Worm (Caenorhabditis elegans) whole organism, late embryonic: Measurements from ENCODE around the gene oac-12.

ENCODE experiments used
- F13H6.1 ChIP-seq: sonication (generic microtip); optimal IDR thresholded peaks from 2 replicates; lab custom pipeline; 2016; ENCODE audit warnings: missing genetic modification characterization, missing compliant biosample characterization
- T23F11.4 ChIP-seq: fragments of 200-800 bp; sonication (Bioruptor generic); optimal IDR thresholded peaks from 2 replicates; lab custom pipeline; 2018; ENCODE audit warnings: mild to moderate bottlenecking, missing genetic modification characterization, missing compliant biosample characterization
- ahr-1 ChIP-seq: sonication (generic microtip); optimal IDR thresholded peaks from 2 replicates; lab custom pipeline; 2016; ENCODE audit warnings: missing genetic modification characterization, missing compliant biosample characterization
- ceh-14 ChIP-seq: sonication (generic microtip); optimal IDR thresholded peaks from 2 replicates; lab custom pipeline; 2016; ENCODE audit warnings: missing genotype, missing genetic modification characterization, missing compliant biosample characterization
- ceh-18 ChIP-seq: sonication (generic microtip); optimal IDR thresholded peaks from 2 replicates; lab custom pipeline; 2016; ENCODE audit warnings: missing genetic modification characterization, missing compliant biosample characterization
- ceh-2 ChIP-seq: sonication (generic microtip); optimal IDR thresholded peaks from 2 replicates; lab custom pipeline; 2016; ENCODE audit warnings: missing genotype, missing genetic modification characterization, missing compliant biosample characterization
- ceh-24 ChIP-seq: sonication (generic microtip); optimal IDR thresholded peaks from 2 replicates; lab custom pipeline; 2016; ENCODE audit warnings: mild to moderate bottlenecking, missing genetic modification characterization, missing compliant biosample characterization
- ceh-31 ChIP-seq: sonication (generic microtip); optimal IDR thresholded peaks from 2 replicates; lab custom pipeline; 2016; ENCODE audit warnings: missing genetic modification characterization, missing compliant biosample characterization
- ceh-34 ChIP-seq: sonication (generic microtip); optimal IDR thresholded peaks from 2 replicates; lab custom pipeline; 2016; ENCODE audit warnings: mild to moderate bottlenecking, missing genetic modification characterization, missing compliant biosample characterization
- ceh-45 ChIP-seq: fragments of 200-800 bp; sonication (Bioruptor generic); IDR thresholded peaks from 2 replicates; pipeline ENCODE4 v1.3.6; 2022; ENCODE audit warnings: missing genetic modification reagents, missing genetic modification characterization, missing compliant biosample characterization
- ceh-48 ChIP-seq: sonication (generic microtip); optimal IDR thresholded peaks from 2 replicates; lab custom pipeline; 2016; ENCODE audit warnings: missing genetic modification characterization, inconsistent platforms, missing compliant biosample characterization
- ceh-6 ChIP-seq: fragments of 200-800 bp; sonication (Bioruptor generic); optimal IDR thresholded peaks from 2 replicates; lab custom pipeline; 2018; ENCODE audit warnings: mild to moderate bottlenecking, missing genetic modification characterization, missing compliant biosample characterization
- elt-2 ChIP-seq: sonication (generic microtip); optimal IDR thresholded peaks from 2 replicates; lab custom pipeline; 2016; ENCODE audit warnings: missing genetic modification reagents, missing genetic modification characterization, missing compliant biosample characterization
- ets-4 ChIP-seq: sonication (generic microtip); optimal IDR thresholded peaks from 2 replicates; lab custom pipeline; 2016; ENCODE audit warnings: missing genetic modification characterization, missing compliant biosample characterization
- fkh-6 ChIP-seq: sonication (generic microtip); optimal IDR thresholded peaks from 2 replicates; lab custom pipeline; 2016; ENCODE audit warnings: missing genetic modification characterization, missing compliant biosample characterization
- gmeb-2 ChIP-seq: sonication (generic microtip); optimal IDR thresholded peaks from 2 replicates; lab custom pipeline; 2016; ENCODE audit warnings: missing genetic modification characterization, inconsistent platforms, missing compliant biosample characterization
- hlh-13 ChIP-seq: fragments of 200-800 bp; sonication (Bioruptor generic); optimal IDR thresholded peaks from 2 replicates; lab custom pipeline; 2018; ENCODE audit warnings: mild to moderate bottlenecking, missing genetic modification characterization, missing compliant biosample characterization
- hlh-15 ChIP-seq: sonication (generic microtip); optimal IDR thresholded peaks from 2 replicates; lab custom pipeline; 2016; ENCODE audit warnings: missing genetic modification characterization, missing compliant biosample characterization
- hlh-30 ChIP-seq: sonication (generic microtip); optimal IDR thresholded peaks from 2 replicates; lab custom pipeline; 2017; ENCODE audit warnings: antibody characterized with exemption, missing genetic modification characterization, missing compliant biosample characterization; ENCODE audit not compliant: insufficient read depth
- hlh-6 ChIP-seq: sonication (generic microtip); optimal IDR thresholded peaks from 2 replicates; lab custom pipeline; 2016; ENCODE audit warnings: missing genotype, missing genetic modification characterization, missing compliant biosample characterization
- hlh-8 ChIP-seq: sonication (generic microtip); optimal IDR thresholded peaks from 2 replicates; lab custom pipeline; 2016; ENCODE audit warnings: missing genotype, missing genetic modification characterization, missing compliant biosample characterization
- lim-6 ChIP-seq: sonication (generic microtip); optimal IDR thresholded peaks from 2 replicates; lab custom pipeline; 2016; ENCODE audit warnings: missing genetic modification characterization, missing compliant biosample characterization
- nfya-1 ChIP-seq: sonication (generic microtip); optimal IDR thresholded peaks from 2 replicates; lab custom pipeline; 2017; ENCODE audit warnings: missing genetic modification characterization, mild to moderate bottlenecking, missing compliant biosample characterization, antibody characterized with exemption, moderate library complexity
- nhr-11 ChIP-seq: fragments of 150-350 bp; optimal IDR thresholded peaks from 2 replicates; lab custom pipeline; 2014; ENCODE audit warnings: missing biosample characterization, missing genetic modification characterization
- pat-9 ChIP-seq: fragments of 200-800 bp; sonication (Bioruptor generic); optimal IDR thresholded peaks from 2 replicates; lab custom pipeline; 2018; ENCODE audit warnings: mild to moderate bottlenecking, missing genetic modification characterization, moderate library complexity, missing compliant biosample characterization
- pax-1 ChIP-seq: fragments of 150-350 bp; optimal IDR thresholded peaks from 2 replicates; lab custom pipeline; 2014; ENCODE audit warnings: missing biosample characterization, missing genetic modification characterization
- pha-4 ChIP-seq: fragments of 150-350 bp; optimal IDR thresholded peaks from 2 replicates; lab custom pipeline; 2018; ENCODE audit warnings: missing biosample characterization, missing genetic modification reagents, missing genetic modification characterization
- pqm-1 ChIP-seq: sonication (generic microtip); optimal IDR thresholded peaks from 2 replicates; lab custom pipeline; 2016; ENCODE audit warnings: missing genetic modification characterization, missing compliant biosample characterization
- sdc-2 ChIP-seq: sonication (generic microtip); optimal IDR thresholded peaks from 2 replicates; lab custom pipeline; 2016; ENCODE audit warnings: missing genotype, missing genetic modification characterization, missing compliant biosample characterization
- syd-9 ChIP-seq: sonication (generic microtip); optimal IDR thresholded peaks from 2 replicates; lab custom pipeline; 2016; ENCODE audit warnings: mild to moderate bottlenecking, missing genetic modification characterization, moderate library complexity, missing compliant biosample characterization
- tbx-2 ChIP-seq: sonication (generic microtip); optimal IDR thresholded peaks from 2 replicates; lab custom pipeline; 2016; ENCODE audit warnings: missing genetic modification characterization, missing compliant biosample characterization
- unc-3 ChIP-seq, 2 experiments: fragments of 200-800 bp in 1 of 2; sonication (Bioruptor generic) in 1 of 2; sonication (generic microtip) in 1 of 2; conservative IDR thresholded peaks in 1 of 2; optimal IDR thresholded peaks in 1 of 2; 2 replicates each; pipeline versions ENCODE4 v1.3.6 to Lab custom; 2016 to 2022; ENCODE audit warnings: missing compliant biosample characterization in 2 of 2, missing genetic modification characterization in 2 of 2, missing genetic modification reagents in 1 of 2
- unc-42 ChIP-seq: sonication (generic microtip); optimal IDR thresholded peaks from 2 replicates; lab custom pipeline; 2016; ENCODE audit warnings: missing genotype, missing genetic modification characterization, missing compliant biosample characterization
- unc-55 ChIP-seq: sonication (generic microtip); optimal IDR thresholded peaks from 2 replicates; lab custom pipeline; 2017; ENCODE audit warnings: missing biosample characterization, missing genetic modification reagents, missing genetic modification characterization
- unc-86 ChIP-seq: sonication (generic microtip); optimal IDR thresholded peaks from 2 replicates; lab custom pipeline; 2016; ENCODE audit warnings: missing genetic modification characterization, missing compliant biosample characterization

oac-12 gene

ce11 chrV:4359127-4359526 is 26.8 kb upstream of the oac-12 start:
- TF ChIP-seq unc-42 (tag; lab: Kevin White, UChicago) (peak; percentile 46), ceh-31 (tag; lab: Kevin White, UChicago) (peak; percentile 55), syd-9 (tag; lab: Kevin White, UChicago) (no peak)

- TF ChIP-seq ceh-31 (tag; lab: Kevin White, UChicago) (peak; percentile 61), ceh-14 (peak; percentile 75), pha-4 (tag; lab: Kevin White, UChicago) (no peak), unc-42 (tag; lab: Kevin White, UChicago) (peak; percentile 99)
These were observed 25.0 kb upstream of the oac-12 start for ce11 chrV:4357369-4357768.

ce11 chrV:4356047-4356612 is 23.8 kb upstream of the oac-12 start:
- TF ChIP-seq unc-55 (GFP tag; lab: Kevin White, UChicago) (no peak), unc-42 (tag; lab: Kevin White, UChicago) (peak; percentile 85), nfya-1 (tag; lab: Kevin White, UChicago) (no peak), hlh-13 (GFP tag; lab: Kevin White, UChicago) (no peak), ceh-34 (tag; lab: Kevin White, UChicago) (peak; percentile 59)

- TF ChIP-seq pax-1 (tag; lab: Kevin White, UChicago), result peak; percentile 26
- no peak for TF ChIP-seq gmeb-2 (tag; lab: Kevin White, UChicago)
- no peak for TF ChIP-seq ceh-24
- no peak for TF ChIP-seq pat-9 (tag; lab: Kevin White, UChicago)
- TF ChIP-seq ets-4 (tag; lab: Kevin White, UChicago), result no peak
- peak; percentile 29 for TF ChIP-seq tbx-2
- peak; percentile 40 for TF ChIP-seq ceh-31 (tag; lab: Kevin White, UChicago)
- TF ChIP-seq hlh-15, result no peak
- peak; percentile 55 for TF ChIP-seq nfya-1 (tag; lab: Kevin White, UChicago)
- no peak for TF ChIP-seq unc-3 (GFP tag; conservative IDR thresholded peaks at IDR 0.05; lab: Robert Waterston, UW)
- TF ChIP-seq unc-3 (tag; optimal IDR thresholded peaks at IDR 0.05; lab: Kevin White, UChicago), result no peak
- peak; percentile 9 for TF ChIP-seq elt-2 (tag; lab: Kevin White, UChicago)
- no peak for TF ChIP-seq hlh-8 (tag; lab: Kevin White, UChicago)
- no peak for TF ChIP-seq ceh-18 (tag; lab: Kevin White, UChicago)
These were observed 14.4 kb upstream of the oac-12 start, which contains the start of gene mcm-7 for ce11 chrV:4346799-4347198. Gene mcm-7, plus strand, starts transcription at chrV:4347166.

- TF ChIP-seq T23F11.4 (GFP tag; lab: Kevin White, UChicago), result no peak
- no peak for TF ChIP-seq ceh-6 (GFP tag; lab: Kevin White, UChicago)
- TF ChIP-seq ahr-1 (tag; lab: Kevin White, UChicago), result no peak
- TF ChIP-seq sdc-2 (tag; lab: Kevin White, UChicago), result no peak
- TF ChIP-seq hlh-8 (tag; lab: Kevin White, UChicago), result no peak
- TF ChIP-seq syd-9 (tag; lab: Kevin White, UChicago), result no peak
- no peak for TF ChIP-seq ets-4 (tag; lab: Kevin White, UChicago)
- no peak for TF ChIP-seq ceh-31 (tag; lab: Kevin White, UChicago)
- no peak for TF ChIP-seq nhr-11
- TF ChIP-seq lim-6 (tag; lab: Kevin White, UChicago), result no peak
- TF ChIP-seq hlh-6 (tag; lab: Kevin White, UChicago), result no peak
- no peak for TF ChIP-seq F13H6.1
- TF ChIP-seq tbx-2, result no peak
- no peak for TF ChIP-seq ceh-45 (GFP tag; lab: Robert Waterston, UW)
These were observed 14.0 kb upstream of the oac-12 start, which contains the start of gene hpo-18 for ce11 chrV:4346325-4346724. Gene hpo-18, minus strand, starts transcription at chrV:4346425.

- no peak for TF ChIP-seq pqm-1
- TF ChIP-seq pat-9 (tag; lab: Kevin White, UChicago), result no peak
- TF ChIP-seq ceh-48 (tag; lab: Kevin White, UChicago), result no peak
- no peak for TF ChIP-seq fkh-6 (tag; lab: Kevin White, UChicago)
- TF ChIP-seq unc-86 (tag; lab: Kevin White, UChicago), result no peak
- no peak for TF ChIP-seq hlh-30 (tag; lab: Kevin White, UChicago)
- no peak for TF ChIP-seq syd-9 (tag; lab: Kevin White, UChicago)
- no peak for TF ChIP-seq ceh-2
These were observed 13.4 kb upstream of the oac-12 start, which contains the start of gene figl-1 for ce11 chrV:4345714-4346113. Gene figl-1, minus strand, starts transcription at chrV:4345999.
